Worm (Caenorhabditis elegans) whole organism, L3 larva: ENCODE measurements around the gene C30G4.2.

Experiments used
- ZK546.5 ChIP-seq: sonication (generic microtip); optimal IDR thresholded peaks from 2 replicates; lab custom pipeline; 2017; ENCODE audit warnings: missing biosample characterization, missing genetic modification characterization
- aly-2 ChIP-seq: fragments of 150-350 bp; optimal IDR thresholded peaks from 2 replicates; lab custom pipeline; 2014; ENCODE audit warnings: missing biosample characterization, missing genetic modification characterization
- ama-1 ChIP-seq: fragments of 150-350 bp; optimal IDR thresholded peaks from 2 replicates; lab custom pipeline; 2018
- ceh-28 ChIP-seq: fragments of 150-350 bp; optimal IDR thresholded peaks from 2 replicates; lab custom pipeline; 2014; ENCODE audit warnings: missing biosample characterization, missing genetic modification reagents, missing genetic modification characterization
- ceh-82 ChIP-seq: fragments of 150-350 bp; optimal IDR thresholded peaks from 2 replicates; lab custom pipeline; 2014; ENCODE audit warnings: missing biosample characterization, missing genetic modification characterization
- ceh-9 ChIP-seq: sonication (generic microtip); optimal IDR thresholded peaks from 2 replicates; lab custom pipeline; 2018; ENCODE audit warnings: missing biosample characterization, missing genetic modification characterization
- daf-12 ChIP-seq: fragments of 150-350 bp; optimal IDR thresholded peaks from 2 replicates; lab custom pipeline; 2014; ENCODE audit warnings: missing biosample characterization, missing genetic modification reagents, missing genetic modification characterization
- egl-5 ChIP-seq: fragments of 150-350 bp; optimal IDR thresholded peaks from 2 replicates; lab custom pipeline; 2017; ENCODE audit warnings: missing biosample characterization, missing genetic modification reagents, missing genetic modification characterization, inconsistent platforms
- elt-1 ChIP-seq: fragments of 150-350 bp; optimal IDR thresholded peaks from 2 replicates; lab custom pipeline; 2014; ENCODE audit warnings: missing biosample characterization, missing genetic modification characterization
- elt-2 ChIP-seq: sonication (generic microtip); optimal IDR thresholded peaks from 2 replicates; lab custom pipeline; 2016; ENCODE audit warnings: missing genetic modification reagents, mild to moderate bottlenecking, missing genetic modification characterization, missing compliant biosample characterization
- elt-3 ChIP-seq, 3 experiments: fragments of 150-350 bp in 1 of 3; sonication (generic microtip) in 2 of 3; optimal IDR thresholded peaks; 2 replicates in 2 of 3; 4 replicates in 1 of 3; lab custom pipeline; 2014 to 2017; ENCODE audit warnings: missing biosample characterization in 3 of 3, missing genetic modification characterization in 3 of 3
- eor-1 ChIP-seq, 2 experiments: fragments of 150-350 bp; optimal IDR thresholded peaks; 2 replicates each; lab custom pipeline; 2014 to 2018; ENCODE audit warnings: missing biosample characterization in 2 of 2, missing genetic modification characterization in 2 of 2
- fkh-10 ChIP-seq: sonication (generic microtip); optimal IDR thresholded peaks from 2 replicates; lab custom pipeline; 2017; ENCODE audit warnings: missing biosample characterization, missing genetic modification reagents, missing genetic modification characterization
- fkh-2 ChIP-seq: fragments of 150-350 bp; optimal IDR thresholded peaks from 2 replicates; lab custom pipeline; 2014; ENCODE audit warnings: missing biosample characterization, missing genetic modification reagents, missing genetic modification characterization
- jun-1 ChIP-seq: fragments of 150-350 bp; optimal IDR thresholded peaks from 2 replicates; lab custom pipeline; 2014; ENCODE audit warnings: missing biosample characterization, missing genetic modification reagents, missing genetic modification characterization
- lin-15B ChIP-seq: fragments of 150-350 bp; optimal IDR thresholded peaks from 2 replicates; lab custom pipeline; 2014; ENCODE audit warnings: missing biosample characterization, missing genetic modification characterization
- lin-39 ChIP-seq: fragments of 150-350 bp; optimal IDR thresholded peaks from 2 replicates; lab custom pipeline; 2018; ENCODE audit warnings: missing biosample characterization, missing genetic modification reagents, missing genetic modification characterization
- mdl-1 ChIP-seq: fragments of 150-350 bp; optimal IDR thresholded peaks from 2 replicates; lab custom pipeline; 2014; ENCODE audit warnings: missing biosample characterization, missing genetic modification characterization
- mml-1 ChIP-seq: fragments of 150-350 bp; sonication (generic microtip); optimal IDR thresholded peaks from 3 replicates; lab custom pipeline; 2014; ENCODE audit warnings: missing biosample characterization, missing genetic modification characterization
- nfya-1 ChIP-seq: sonication (generic microtip); optimal IDR thresholded peaks from 2 replicates; lab custom pipeline; 2017; ENCODE audit warnings: missing genetic modification characterization, mild to moderate bottlenecking, missing compliant biosample characterization, antibody characterized with exemption, moderate library complexity; ENCODE audit not compliant: insufficient read depth
- nhr-11 ChIP-seq: fragments of 150-350 bp; optimal IDR thresholded peaks from 2 replicates; lab custom pipeline; 2014; ENCODE audit warnings: missing biosample characterization, missing genetic modification characterization
- nhr-12 ChIP-seq: fragments of 150-350 bp; optimal IDR thresholded peaks from 2 replicates; lab custom pipeline; 2014; ENCODE audit warnings: missing biosample characterization, missing genetic modification characterization
- nhr-23 ChIP-seq: fragments of 150-350 bp; optimal IDR thresholded peaks from 2 replicates; lab custom pipeline; 2014; ENCODE audit warnings: missing biosample characterization, missing genetic modification reagents, missing genetic modification characterization
- nhr-43 ChIP-seq: sonication (generic microtip); optimal IDR thresholded peaks from 2 replicates; lab custom pipeline; 2016; ENCODE audit warnings: mild to moderate bottlenecking, missing genetic modification characterization, missing compliant biosample characterization; ENCODE audit not compliant: poor library complexity, severe bottlenecking
- nhr-76 ChIP-seq: fragments of 150-350 bp; sonication (generic microtip); optimal IDR thresholded peaks from 5 replicates; lab custom pipeline; 2014; ENCODE audit warnings: missing biosample characterization, missing genetic modification characterization
- pha-4 ChIP-seq: fragments of 150-350 bp; optimal IDR thresholded peaks from 2 replicates; lab custom pipeline; 2014; ENCODE audit warnings: missing biosample characterization, missing genetic modification reagents, missing genetic modification characterization
- pqm-1 ChIP-seq: fragments of 150-350 bp; optimal IDR thresholded peaks from 2 replicates; lab custom pipeline; 2017; ENCODE audit warnings: missing biosample characterization, missing genetic modification characterization, inconsistent platforms
- sea-2 ChIP-seq: fragments of 150-350 bp; sonication (generic microtip); optimal IDR thresholded peaks from 4 replicates; lab custom pipeline; 2014; ENCODE audit warnings: missing biosample characterization, missing genetic modification reagents, missing genetic modification characterization
- skn-1 ChIP-seq: fragments of 150-350 bp; optimal IDR thresholded peaks from 2 replicates; lab custom pipeline; 2014; ENCODE audit warnings: missing biosample characterization, missing genetic modification characterization
- snpc-4 ChIP-seq: fragments of 150-350 bp; optimal IDR thresholded peaks from 2 replicates; lab custom pipeline; 2014; ENCODE audit warnings: missing biosample characterization, missing genetic modification characterization
- unc-62 ChIP-seq: fragments of 150-350 bp; sonication (generic microtip); optimal IDR thresholded peaks from 4 replicates; lab custom pipeline; 2014; ENCODE audit warnings: missing biosample characterization, missing genetic modification reagents, missing genetic modification characterization
- zag-1 ChIP-seq: fragments of 150-350 bp; optimal IDR thresholded peaks from 2 replicates; lab custom pipeline; 2014; ENCODE audit warnings: missing biosample characterization, missing genetic modification characterization
- ztf-4 ChIP-seq: fragments of 150-350 bp; optimal IDR thresholded peaks from 2 replicates; lab custom pipeline; 2014; ENCODE audit warnings: missing biosample characterization, missing genetic modification characterization

The C30G4.2 gene

ce11 chrX:17063749-17064252 lies 18.4 kb upstream of the C30G4.2 start (continued):
- TF ChIP-seq sea-2: no peak
- peak; percentile 48 for TF ChIP-seq nhr-23 (tag; lab: Kevin White, UChicago)
- TF ChIP-seq ceh-9 (tag; lab: Kevin White, UChicago): no peak
- TF ChIP-seq pha-4 (tag; lab: Kevin White, UChicago): peak; percentile 89
- TF ChIP-seq nhr-76 (tag; lab: Kevin White, UChicago): no peak

ce11 chrX:17062165-17062564 lies 16.7 kb upstream of the C30G4.2 start:
- TF ChIP-seq ceh-9 (tag; lab: Kevin White, UChicago) (no peak), mml-1 (tag; lab: Kevin White, UChicago) (no peak), pha-4 (tag; lab: Kevin White, UChicago) (peak; percentile 40), fkh-2 (tag; lab: Kevin White, UChicago) (no peak), nhr-43 (tag; lab: Kevin White, UChicago) (peak; percentile 41), lin-39 (tag; lab: Kevin White, UChicago) (no peak), sea-2 (no peak), fkh-10 (GFP tag; lab: Kevin White, UChicago) (no peak), elt-2 (tag; lab: Kevin White, UChicago) (no peak), nhr-76 (tag; lab: Kevin White, UChicago) (no peak), unc-62 (no peak), daf-12 (tag; lab: Kevin White, UChicago) (no peak), mdl-1 (tag; lab: Kevin White, UChicago) (no peak), aly-2 (tag; lab: Kevin White, UChicago) (no peak), ZK546.5 (tag; lab: Kevin White, UChicago) (no peak), ama-1 (lab: Kevin White, UChicago) (no peak), ceh-82 (no peak)

DNA sequence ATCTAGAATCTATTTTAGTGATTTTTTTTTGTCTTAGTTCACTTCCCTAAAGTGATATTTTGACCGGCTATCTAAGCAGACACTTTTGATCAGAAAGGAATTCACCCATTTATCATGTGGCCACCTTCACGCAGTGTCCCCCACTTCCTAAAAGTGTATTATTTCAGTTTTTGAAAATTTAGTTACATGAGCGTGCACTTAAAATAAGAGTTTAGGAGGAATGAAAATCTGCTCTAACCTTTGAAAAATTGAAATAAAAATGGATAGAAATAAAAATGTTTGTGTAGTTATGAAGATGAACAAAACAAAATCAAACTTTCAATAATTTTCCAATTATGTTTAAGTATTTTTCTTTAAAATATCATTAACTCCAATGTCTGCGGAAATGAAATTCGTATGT lies 14.3 kb upstream of the C30G4.2 start:
- TF ChIP-seq elt-3 (tag; optimal IDR thresholded peaks at IDR 0.05; lab: Kevin White, UChicago) (no peak), ceh-82 (no peak), ceh-28 (tag; lab: Kevin White, UChicago) (no peak), lin-15B (no peak), pqm-1 (tag; lab: Kevin White, UChicago) (no peak), nfya-1 (tag; lab: Kevin White, UChicago) (no peak)

DNA sequence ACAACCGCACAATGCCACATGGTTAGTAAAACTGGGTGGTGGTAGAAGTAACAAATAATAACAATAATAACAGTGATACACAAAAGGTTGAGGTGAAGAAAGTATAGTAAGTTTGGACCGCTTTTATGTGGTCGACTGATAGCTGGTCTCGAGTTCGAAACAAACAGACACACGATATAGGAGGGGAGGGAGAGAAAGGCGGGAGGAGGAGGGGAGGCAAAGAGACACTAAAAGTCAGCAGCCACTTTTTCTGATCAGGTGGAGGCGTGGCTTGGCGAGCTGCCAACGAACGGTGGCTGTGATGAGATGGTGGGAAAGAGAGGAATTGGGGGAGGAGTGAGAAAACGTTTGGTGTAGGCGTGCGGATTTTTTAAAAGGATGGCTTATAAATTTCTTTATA lies 12.9 kb upstream of the C30G4.2 start:
- TF ChIP-seq nhr-12 (tag; lab: Kevin White, UChicago) (no peak), pha-4 (tag; lab: Kevin White, UChicago) (peak; percentile 39), elt-2 (tag; lab: Kevin White, UChicago) (peak; percentile 11)

ce11 chrX:17055836-17056783 lies 10.7 kb upstream of the C30G4.2 start:
- TF ChIP-seq ama-1 (lab: Kevin White, UChicago) (peak; percentile 39), nhr-11 (tag; lab: Kevin White, UChicago) (no peak), skn-1 (tag; lab: Kevin White, UChicago) (no peak), ztf-4 (peak; percentile 54), egl-5 (tag; lab: Kevin White, UChicago) (no peak), elt-2 (tag; lab: Kevin White, UChicago) (peak; percentile 78), pqm-1 (tag; lab: Kevin White, UChicago) (peak; percentile 69), snpc-4 (tag; lab: Kevin White, UChicago) (peak; percentile 37)

- TF ChIP-seq ceh-82 (no peak), eor-1 (tag; optimal IDR thresholded peaks at IDR 0.05; lab: Kevin White, UChicago) (no peak), lin-15B (no peak), elt-1 (no peak), ceh-9 (tag; lab: Kevin White, UChicago) (no peak), ZK546.5 (tag; lab: Kevin White, UChicago) (no peak), elt-2 (tag; lab: Kevin White, UChicago) (no peak), ceh-28 (tag; lab: Kevin White, UChicago) (no peak), nhr-76 (tag; lab: Kevin White, UChicago) (no peak), ama-1 (lab: Kevin White, UChicago) (no peak), zag-1 (no peak), sea-2 (no peak), jun-1 (tag; lab: Kevin White, UChicago) (no peak)
Measured at ce11 chrX:17055481-17055835, 10.0 kb upstream of the C30G4.2 start, which contains the start of gene gcy-11. gcy-11 (minus strand) TSS chrX:17055581.
